Fruit fly (Drosophila melanogaster) whole organism, larva: ENCODE data around the gene Gs1.

Experiments used
- noc ChIP-seq: fragments of 200-800 bp; sonication (Bioruptor generic); optimal IDR thresholded peaks from 3 replicates; lab custom pipeline; 2019; ENCODE audit warnings: missing biosample characterization, mild to moderate bottlenecking, missing genetic modification characterization, moderate library complexity

Gene Gs1

dm6 chr2L:107476-108436 is 24.1 kb upstream of the Gs1 start:
- TF ChIP-seq noc = no peak

dm6 chr2L:109098-109799 is 22.6 kb upstream of the Gs1 start:
- peak; percentile 24 for TF ChIP-seq noc

dm6 chr2L:110046-110445 is 21.8 kb upstream of the Gs1 start:
- TF ChIP-seq noc = no peak

- TF ChIP-seq noc = no peak
These were observed 17.4 kb upstream of the Gs1 start, which contains the start of gene ND-15 for dm6 chr2L:114429-114828. Gene ND-15, plus strand, starts transcription at chr2L:114726.

dm6 chr2L:116388-116787 is 15.5 kb upstream of the Gs1 start, which contains the start of gene CG13694:
Gene CG13694, minus strand, starts transcription at chr2L:116488.
- TF ChIP-seq noc = no peak

- no peak for TF ChIP-seq noc
These were observed 14.1 kb upstream of the Gs1 start for dm6 chr2L:117750-118149.

dm6 chr2L:120492-121455 is 11.1 kb upstream of the Gs1 start:
- TF ChIP-seq noc = peak; percentile 27

- TF ChIP-seq noc = no peak
These were observed 10.4 kb upstream of the Gs1 start, which contains the start of gene CG4822 for dm6 chr2L:121456-121831. Gene CG4822, minus strand, starts transcription at chr2L:121754.

- no peak for TF ChIP-seq noc
These were observed 9.5 kb upstream of the Gs1 start for dm6 chr2L:122167-123006.

dm6 chr2L:123007-123327 is 8.9 kb upstream of the Gs1 start:
- TF ChIP-seq noc = no peak

dm6 chr2L:125364-126252 is 6.3 kb upstream of the Gs1 start:
- peak; percentile 36 for TF ChIP-seq noc

dm6 chr2L:128296-128715 is 3.6 kb upstream of the Gs1 start:
- no peak for TF ChIP-seq noc

dm6 chr2L:128977-129941 is 2.6 kb upstream of the Gs1 start:
- TF ChIP-seq noc = peak; percentile 59
